Worm (Caenorhabditis elegans) whole organism, midembryonic: ENCODE data around the gene F11C7.7.

Experiments
- T22C8.4 ChIP-seq: fragments of 200-800 bp; sonication (Bioruptor generic); IDR thresholded peaks from 2 replicates; pipeline ENCODE4 v1.3.6; 2022; ENCODE audit warnings: missing genetic modification characterization, missing compliant biosample characterization
- cog-1 ChIP-seq: sonication (generic microtip); optimal IDR thresholded peaks from 2 replicates; lab custom pipeline; 2016; ENCODE audit warnings: missing genetic modification characterization, missing compliant biosample characterization
- flt-1 ChIP-seq: fragments of 200-800 bp; sonication (Bioruptor generic); IDR thresholded peaks from 2 replicates; pipeline ENCODE4 v1.3.6; 2022; ENCODE audit warnings: missing genetic modification characterization, missing compliant biosample characterization
- klf-2 ChIP-seq: fragments of 200-800 bp; sonication (Bioruptor generic); conservative IDR thresholded peaks from 2 replicates; pipeline ENCODE4 v1.3.6; 2022; ENCODE audit warnings: missing genetic modification reagents, missing genetic modification characterization, missing compliant biosample characterization
- ref-1 ChIP-seq: fragments of 200-800 bp; sonication (Bioruptor generic); conservative IDR thresholded peaks from 2 replicates; pipeline ENCODE4 v1.3.6; 2022; ENCODE audit warnings: missing genetic modification reagents, missing genetic modification characterization, missing compliant biosample characterization
- ztf-23 ChIP-seq: fragments of 200-800 bp; sonication (Bioruptor generic); IDR thresholded peaks from 2 replicates; pipeline ENCODE4 v1.3.6; 2022; ENCODE audit warnings: missing genetic modification reagents, missing genetic modification characterization, missing compliant biosample characterization
- ztf-29 ChIP-seq: fragments of 200-800 bp; sonication (Bioruptor generic); IDR thresholded peaks from 2 replicates; pipeline ENCODE4 v1.3.6; 2022; ENCODE audit warnings: missing genetic modification reagents, missing genetic modification characterization, missing compliant biosample characterization

ce11 chrX:17392182-17392581 is 6.2 kb upstream of the F11C7.7 start:
- TF ChIP-seq flt-1 (GFP tag; lab: Robert Waterston, UW): no peak
- TF ChIP-seq klf-2 (GFP tag; lab: Robert Waterston, UW): no peak
- no peak for TF ChIP-seq T22C8.4 (GFP tag; lab: Robert Waterston, UW)
- TF ChIP-seq ref-1 (GFP tag; lab: Robert Waterston, UW): no peak
- TF ChIP-seq cog-1 (tag; lab: Kevin White, UChicago): peak; percentile 39
- no peak for TF ChIP-seq ztf-23 (GFP tag; lab: Robert Waterston, UW)
- TF ChIP-seq ztf-29 (GFP tag; lab: Robert Waterston, UW): no peak
